Worm (Caenorhabditis elegans): ENCODE results near the gene C27A2.7.

The C27A2.7 gene

DNA sequence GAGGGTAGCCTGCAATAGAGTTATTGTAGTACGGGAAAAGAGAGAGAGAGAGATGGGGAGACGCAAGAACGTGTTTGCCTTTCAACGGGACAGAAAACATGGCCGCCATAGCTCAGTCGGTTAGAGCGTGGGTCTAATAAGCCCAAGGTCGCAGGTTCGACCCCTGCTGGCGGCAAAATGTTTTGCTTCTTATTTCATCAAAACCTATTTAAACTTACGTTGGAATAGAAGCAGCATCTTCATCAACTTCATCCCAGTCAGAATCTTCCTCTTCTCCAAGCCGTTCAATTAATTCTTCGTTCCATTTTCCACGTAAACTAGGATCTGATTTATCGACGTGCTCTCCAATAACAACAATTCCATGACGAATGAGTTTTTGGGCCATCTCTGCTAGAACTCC, 38.5 kb downstream of the C27A2.7 start:
- TF ChIP-seq sptf-1 (tag; optimal IDR thresholded peaks at IDR 0.05) (peak; percentile 96), lin-32 (GFP tag; optimal IDR thresholded peaks at IDR 0.05) (peak; percentile 93), tbx-8 (GFP tag; optimal IDR thresholded peaks at IDR 0.05) (peak; percentile 88), blmp-1 (tag; optimal IDR thresholded peaks at IDR 0.05) (peak; percentile 8), sem-2 (GFP tag; optimal IDR thresholded peaks at IDR 0.05) (peak; percentile 92), hlh-1 (tag; optimal IDR thresholded peaks at IDR 0.05) (peak; percentile 34), ceh-43 (GFP tag; optimal IDR thresholded peaks at IDR 0.05) (peak; percentile 87), mls-2 (tag; optimal IDR thresholded peaks at IDR 0.05) (peak; percentile 97), ceh-39 (tag; optimal IDR thresholded peaks at IDR 0.05) (no peak), elt-1 (tag; optimal IDR thresholded peaks at IDR 0.05; ENCODE audit: borderline replicate concordance, insufficient read depth) (peak; percentile 4), snpc-4 (tag; optimal IDR thresholded peaks at IDR 0.05) (no peak), nhr-2 (tag; optimal IDR thresholded peaks at IDR 0.05) (no peak), ceh-83 (GFP tag; optimal IDR thresholded peaks at IDR 0.05) (peak; percentile 75), M03D4.4 (tag; optimal IDR thresholded peaks at IDR 0.05) (peak; percentile 94), unc-39 (tag; optimal IDR thresholded peaks at IDR 0.05) (peak; percentile 27), cnd-1 (tag; optimal IDR thresholded peaks at IDR 0.05) (peak; percentile 95), unc-62 (GFP tag; optimal IDR thresholded peaks at IDR 0.05) (peak; percentile 59), ham-2 (GFP tag; optimal IDR thresholded peaks at IDR 0.05) (peak; percentile 93), mab-5 (tag; optimal IDR thresholded peaks at IDR 0.05) (no peak), flh-1 (GFP tag; optimal IDR thresholded peaks at IDR 0.05) (peak; percentile 80), nhr-237 (tag; optimal IDR thresholded peaks at IDR 0.05) (peak; percentile 28), ztf-11 (tag; optimal IDR thresholded peaks at IDR 0.05) (peak; percentile 85), mep-1 (tag; optimal IDR thresholded peaks at IDR 0.05) (peak; percentile 39), bed-3 (GFP tag; optimal IDR thresholded peaks at IDR 0.05) (peak; percentile 82), pha-4 (tag; optimal IDR thresholded peaks at IDR 0.05) (peak; percentile 63), drap-1 (GFP tag; optimal IDR thresholded peaks at IDR 0.05) (peak; percentile 95), elt-3 (tag; optimal IDR thresholded peaks at IDR 0.05) (no peak), zip-8 (tag; optimal IDR thresholded peaks at IDR 0.05) (no peak), lin-13 (tag; optimal IDR thresholded peaks at IDR 0.05) (peak; percentile 48), nhr-76 (tag; optimal IDR thresholded peaks at IDR 0.05) (no peak), nhr-28 (tag; optimal IDR thresholded peaks at IDR 0.05) (peak; percentile 53), lsy-2 (tag; optimal IDR thresholded peaks at IDR 0.05) (peak; percentile 61), ces-1 (GFP tag; optimal IDR thresholded peaks at IDR 0.05) (no peak), nhr-12 (tag; optimal IDR thresholded peaks at IDR 0.05) (no peak), unc-120 (tag; optimal IDR thresholded peaks at IDR 0.05; ENCODE audit: poor library complexity, severe bottlenecking) (peak; percentile 89)

ce11 chrII:5031612-5032011, 39.6 kb downstream of the C27A2.7 start, which contains the start of gene wdr-83:
TSS of gene wdr-83 (minus strand) at chrII:5031712.
- TF ChIP-seq elt-1 (tag; optimal IDR thresholded peaks at IDR 0.05; ENCODE audit: borderline replicate concordance, insufficient read depth), result no peak
- no peak for TF ChIP-seq nhr-28 (tag; optimal IDR thresholded peaks at IDR 0.05)
- TF ChIP-seq lin-13 (tag; optimal IDR thresholded peaks at IDR 0.05), result no peak
- no peak for TF ChIP-seq drap-1 (GFP tag; optimal IDR thresholded peaks at IDR 0.05)
- no peak for TF ChIP-seq nhr-237 (tag; optimal IDR thresholded peaks at IDR 0.05)
- TF ChIP-seq ces-1 (GFP tag; optimal IDR thresholded peaks at IDR 0.05), result no peak
- no peak for TF ChIP-seq blmp-1 (tag; optimal IDR thresholded peaks at IDR 0.05)
- TF ChIP-seq bed-3 (GFP tag; optimal IDR thresholded peaks at IDR 0.05), result no peak
- no peak for TF ChIP-seq pha-4 (tag; optimal IDR thresholded peaks at IDR 0.05)
- no peak for TF ChIP-seq zip-8 (tag; optimal IDR thresholded peaks at IDR 0.05)
- TF ChIP-seq flh-1 (GFP tag; optimal IDR thresholded peaks at IDR 0.05), result no peak
- TF ChIP-seq lin-32 (GFP tag; optimal IDR thresholded peaks at IDR 0.05), result no peak
- TF ChIP-seq nhr-76 (tag; optimal IDR thresholded peaks at IDR 0.05), result no peak
- no peak for TF ChIP-seq M03D4.4 (tag; optimal IDR thresholded peaks at IDR 0.05)
- TF ChIP-seq ceh-43 (GFP tag; optimal IDR thresholded peaks at IDR 0.05), result no peak
- no peak for TF ChIP-seq ceh-39 (tag; optimal IDR thresholded peaks at IDR 0.05)
- TF ChIP-seq nhr-12 (tag; optimal IDR thresholded peaks at IDR 0.05), result no peak
- TF ChIP-seq cnd-1 (tag; optimal IDR thresholded peaks at IDR 0.05), result no peak
- no peak for TF ChIP-seq ceh-83 (GFP tag; optimal IDR thresholded peaks at IDR 0.05)
- no peak for TF ChIP-seq unc-62 (GFP tag; optimal IDR thresholded peaks at IDR 0.05)

DNA sequence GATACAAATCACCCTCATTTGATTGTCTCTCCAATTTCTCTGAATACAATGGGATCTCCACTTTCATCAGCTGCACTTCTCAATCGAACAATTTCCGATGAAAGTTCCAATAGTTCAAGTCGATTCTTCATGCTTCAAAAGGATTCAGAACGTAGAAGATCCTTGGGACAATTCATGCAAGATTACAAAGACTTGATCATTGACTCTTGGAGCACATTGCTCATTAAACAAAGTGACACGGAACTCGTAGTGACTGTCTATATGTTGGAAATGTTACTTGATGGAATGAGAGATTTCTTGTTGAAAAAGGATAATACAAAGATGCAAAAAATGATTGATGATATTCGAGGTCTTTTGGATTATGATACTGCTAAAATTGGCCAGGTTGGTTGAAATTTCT, 43.2 kb downstream of the C27A2.7 start:
- no peak for TF ChIP-seq M03D4.4 (tag; optimal IDR thresholded peaks at IDR 0.05)
- no peak for TF ChIP-seq lin-32 (GFP tag; optimal IDR thresholded peaks at IDR 0.05)
- TF ChIP-seq mls-2 (tag; optimal IDR thresholded peaks at IDR 0.05), result no peak
- TF ChIP-seq ceh-39 (tag; optimal IDR thresholded peaks at IDR 0.05), result no peak
- TF ChIP-seq mab-5 (tag; optimal IDR thresholded peaks at IDR 0.05), result no peak
- no peak for TF ChIP-seq cnd-1 (tag; optimal IDR thresholded peaks at IDR 0.05)
- TF ChIP-seq pha-4 (tag; optimal IDR thresholded peaks at IDR 0.05), result no peak
